Worm (Caenorhabditis elegans): ENCODE results near the gene R12B2.3.

Gene R12B2.3

ce11 chrIII:5814098-5814497 is 8.7 kb downstream of the R12B2.3 start:
- TF ChIP-seq ztf-26 (tag; optimal IDR thresholded peaks at IDR 0.05) (no peak), F33H1.4 (GFP tag; IDR thresholded peaks at IDR 0.05) (no peak), egrh-3 (GFP tag; IDR thresholded peaks at IDR 0.05) (peak; percentile 47; the same call in 1 of the 2 replicates), cebp-1 (GFP tag; IDR thresholded peaks at IDR 0.05) (no peak), cebp-1 (tag; optimal IDR thresholded peaks at IDR 0.05) (peak; percentile 34), attf-6 (GFP tag; IDR thresholded peaks at IDR 0.05) (no peak), hmg-1.2 (GFP tag; IDR thresholded peaks at IDR 0.05) (0 out of 2 replicates have a peak, but pooled peaks have one; percentile 17)

ce11 chrIII:5814799-5815198 is 9.4 kb downstream of the R12B2.3 start, which contains the start of gene R12B2.7:
Gene R12B2.7, plus strand, starts transcription at chrIII:5815045.
- no peak for TF ChIP-seq snpc-4 (GFP tag; optimal IDR thresholded peaks at IDR 0.05)
- TF ChIP-seq snpc-4 (tag; optimal IDR thresholded peaks at IDR 0.05), result no peak
- peak; percentile 23; the same call in 1 of the 2 replicates for TF ChIP-seq zfh-2 (GFP tag; conservative IDR thresholded peaks at IDR 0.05)
- TF ChIP-seq aptf-3 (GFP tag; IDR thresholded peaks at IDR 0.05), result no peak
- peak; percentile 25 for TF ChIP-seq ztf-22 (GFP tag; optimal IDR thresholded peaks at IDR 0.05)
- TF ChIP-seq sea-2 (GFP tag; IDR thresholded peaks at IDR 0.05), result no peak
- TF ChIP-seq egl-44 (GFP tag; IDR thresholded peaks at IDR 0.05), result no peak
- TF ChIP-seq F49E8.2 (tag; optimal IDR thresholded peaks at IDR 0.05; ENCODE audit: insufficient read depth), result no peak
- no peak for TF ChIP-seq Y53F4B.3 (GFP tag; IDR thresholded peaks at IDR 0.05)
- no peak for TF ChIP-seq mxl-1 (tag; optimal IDR thresholded peaks at IDR 0.05)
- peak; percentile 31 for TF ChIP-seq nhr-80 (tag; optimal IDR thresholded peaks at IDR 0.05)
- no peak for TF ChIP-seq hmg-20 (GFP tag; IDR thresholded peaks at IDR 0.05)
- TF ChIP-seq pha-4 (tag; optimal IDR thresholded peaks at IDR 0.05), result no peak
- no peak for TF ChIP-seq ceh-91 (GFP tag; IDR thresholded peaks at IDR 0.05)
- no peak for TF ChIP-seq F57C9.4 (tag; optimal IDR thresholded peaks at IDR 0.05)
- no peak for TF ChIP-seq him-1 (tag; optimal IDR thresholded peaks at IDR 0.05)
- no peak for TF ChIP-seq ceh-58 (GFP tag; IDR thresholded peaks at IDR 0.05)
- no peak for TF ChIP-seq bed-2 (GFP tag; IDR thresholded peaks at IDR 0.05)

- TF ChIP-seq mes-4 (tag; optimal IDR thresholded peaks at IDR 0.05) (no peak), ztf-3 (GFP tag; optimal IDR thresholded peaks at IDR 0.05) (no peak), let-607 (tag; optimal IDR thresholded peaks at IDR 0.05) (no peak), ccch-3 (GFP tag; optimal IDR thresholded peaks at IDR 0.05) (no peak), D2030.7 (GFP tag; IDR thresholded peaks at IDR 0.05) (no peak), ztf-18 (tag; optimal IDR thresholded peaks at IDR 0.05) (no peak), nhr-80 (tag; optimal IDR thresholded peaks at IDR 0.05) (no peak), T07F8.4 (tag; optimal IDR thresholded peaks at IDR 0.05) (no peak), dpl-1 (GFP tag; optimal IDR thresholded peaks at IDR 0.05) (no peak), pha-4 (tag; optimal IDR thresholded peaks at IDR 0.05) (no peak), nhr-120 (GFP tag; IDR thresholded peaks at IDR 0.05) (no peak), snpc-1.1 (tag; optimal IDR thresholded peaks at IDR 0.05; ENCODE audit: insufficient read depth) (no peak), bed-2 (GFP tag; IDR thresholded peaks at IDR 0.05) (no peak), attf-6 (GFP tag; IDR thresholded peaks at IDR 0.05) (no peak), snpc-3.4 (tag; optimal IDR thresholded peaks at IDR 0.05) (no peak)
Observed at ce11 chrIII:5815932-5816331, 10.6 kb downstream of the R12B2.3 start, which contains the start of gene sma-4. Gene sma-4, plus strand, starts transcription at chrIII:5816232.

Measured in whole organism, young adult.